Fruit fly (Drosophila melanogaster): ENCODE measurements around the gene CG15019.

Gene CG15019

dm6 chr3L:4397874-4398273 lies 8.0 kb downstream of the CG15019 start:
- TF ChIP-seq CG17801 (GFP tag; optimal IDR thresholded peaks at IDR 0.05; ENCODE audit: partially characterized antibody) = no peak

DNA sequence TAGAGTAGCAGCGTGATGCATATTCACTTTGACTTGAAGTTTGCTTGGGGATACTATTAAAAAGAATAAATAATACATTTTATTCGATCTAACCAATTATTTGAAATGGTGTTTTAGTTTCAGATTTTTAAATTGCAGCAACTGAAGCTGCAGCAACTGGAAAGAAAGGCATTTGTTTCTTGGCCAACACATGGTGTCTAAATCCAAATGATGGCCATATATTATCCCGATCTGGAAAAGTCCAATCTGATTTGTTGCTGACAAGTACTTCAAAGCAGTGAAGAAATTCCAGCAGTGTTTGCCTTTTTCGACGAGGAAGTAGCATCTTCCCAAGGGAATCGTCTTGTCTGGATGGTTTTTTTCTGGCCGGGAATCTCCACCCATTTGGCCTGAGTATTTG lies 8.7 kb downstream of the CG15019 start:
- no peak for TF ChIP-seq CG17801 (GFP tag; optimal IDR thresholded peaks at IDR 0.05; ENCODE audit: partially characterized antibody)

DNA sequence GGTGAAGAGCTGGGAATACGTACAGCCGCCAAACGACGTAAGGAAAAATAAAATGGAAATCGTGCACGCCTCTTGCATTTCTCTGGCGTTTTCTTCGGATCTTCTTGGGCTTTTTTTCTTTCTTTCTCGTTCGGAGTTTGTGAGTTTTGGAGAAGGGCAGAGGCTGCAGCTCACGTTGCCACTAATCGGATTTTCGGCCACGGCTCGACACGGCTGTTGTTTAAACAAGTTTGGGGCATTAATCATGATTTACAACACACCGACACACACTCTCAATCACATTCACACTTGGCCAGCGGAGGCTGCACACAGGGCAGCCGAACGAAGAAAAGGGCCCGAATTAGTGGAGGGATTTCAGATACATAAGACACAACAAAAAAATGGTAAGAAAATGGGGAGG lies 9.5 kb downstream of the CG15019 start:
- TF ChIP-seq CG17801 (GFP tag; optimal IDR thresholded peaks at IDR 0.05; ENCODE audit: partially characterized antibody) = no peak

- TF ChIP-seq CG17801 (GFP tag; optimal IDR thresholded peaks at IDR 0.05; ENCODE audit: partially characterized antibody) = no peak
Measured at dm6 chr3L:4395501-4396073, 10.3 kb downstream of the CG15019 start.

dm6 chr3L:4393642-4394041 lies 12.2 kb downstream of the CG15019 start:
- no peak for TF ChIP-seq CG17801 (GFP tag; optimal IDR thresholded peaks at IDR 0.05; ENCODE audit: partially characterized antibody)

- TF ChIP-seq CG17801 (GFP tag; optimal IDR thresholded peaks at IDR 0.05; ENCODE audit: partially characterized antibody) = no peak
Measured at dm6 chr3L:4392851-4393250, 13.0 kb downstream of the CG15019 start.

DNA sequence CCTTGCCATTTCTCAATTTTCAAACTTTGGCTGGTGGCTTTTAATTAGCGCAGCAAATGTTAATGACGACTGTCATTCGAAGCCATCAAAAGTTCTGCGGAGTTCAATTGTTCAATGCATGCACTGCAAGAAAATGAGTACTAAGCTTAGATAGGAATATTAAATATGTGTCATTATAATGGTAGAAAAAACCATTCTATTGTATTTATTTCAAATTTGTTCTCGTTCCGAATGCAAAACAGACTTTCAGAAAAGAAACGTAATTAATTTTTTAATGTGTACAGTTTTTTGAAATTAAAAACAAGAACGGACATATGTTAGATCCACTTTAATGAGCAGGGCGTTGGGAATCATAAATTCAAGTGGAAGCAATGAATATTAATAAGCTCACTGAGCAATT lies 16.8 kb downstream of the CG15019 start:
- no peak for TF ChIP-seq CG17801 (GFP tag; optimal IDR thresholded peaks at IDR 0.05; ENCODE audit: partially characterized antibody)

- no peak for TF ChIP-seq CG17801 (GFP tag; optimal IDR thresholded peaks at IDR 0.05; ENCODE audit: partially characterized antibody)
Measured at dm6 chr3L:4388215-4388614, 17.6 kb downstream of the CG15019 start.

dm6 chr3L:4384326-4384662 lies 21.6 kb downstream of the CG15019 start, which contains the start of gene slow:
slow (plus strand) TSS chr3L:4384442.
- TF ChIP-seq CG17801 (GFP tag; optimal IDR thresholded peaks at IDR 0.05; ENCODE audit: partially characterized antibody) = peak; percentile 12

- TF ChIP-seq CG17801 (GFP tag; optimal IDR thresholded peaks at IDR 0.05; ENCODE audit: partially characterized antibody) = no peak
Measured at dm6 chr3L:4383543-4384325, 22.1 kb downstream of the CG15019 start.

dm6 chr3L:4383104-4383503 lies 22.8 kb downstream of the CG15019 start:
- no peak for TF ChIP-seq CG17801 (GFP tag; optimal IDR thresholded peaks at IDR 0.05; ENCODE audit: partially characterized antibody)

DNA sequence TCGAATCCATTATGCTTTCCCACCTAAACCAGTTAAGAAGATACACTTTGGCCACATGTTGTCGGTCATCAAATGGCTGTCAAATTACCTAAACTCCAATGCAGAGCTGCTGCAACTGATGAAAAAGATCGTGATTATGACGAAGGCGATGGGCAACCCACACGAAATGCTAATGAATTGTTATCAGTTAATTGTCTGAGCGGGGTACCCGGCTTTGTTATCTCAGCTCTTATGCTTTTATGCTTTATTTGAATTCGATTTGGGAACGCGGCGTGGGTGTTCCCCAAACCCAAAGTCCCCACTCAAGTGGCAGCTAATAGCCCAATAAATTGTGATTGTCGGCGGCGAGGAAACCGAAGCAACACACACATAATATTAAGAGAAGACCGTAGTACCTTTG lies 23.3 kb downstream of the CG15019 start:
- no peak for TF ChIP-seq CG17801 (GFP tag; optimal IDR thresholded peaks at IDR 0.05; ENCODE audit: partially characterized antibody)

DNA sequence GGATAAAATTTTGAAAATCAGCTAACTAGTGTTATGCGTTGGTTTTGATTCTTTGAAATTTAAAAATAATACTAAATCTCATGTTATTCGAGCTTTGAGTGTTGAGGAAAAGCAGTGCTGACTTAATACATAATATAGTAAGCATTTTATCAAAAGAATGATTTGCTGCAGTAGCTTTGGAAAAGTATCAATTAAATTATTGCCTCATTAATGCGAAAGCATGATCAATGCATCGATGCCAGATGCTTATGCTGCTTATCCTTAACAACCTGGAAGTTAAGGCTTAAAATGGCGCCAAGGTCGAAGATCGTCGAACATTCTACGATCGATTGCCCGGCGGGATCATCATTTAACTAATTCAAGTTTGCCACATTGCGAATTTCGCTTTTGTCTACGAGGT lies 24.3 kb downstream of the CG15019 start, which contains the start of gene CG32240:
TSS of gene CG32240 (minus strand) at position 101 of the 400 bp plus-strand sequence.
- no peak for TF ChIP-seq CG17801 (GFP tag; optimal IDR thresholded peaks at IDR 0.05; ENCODE audit: partially characterized antibody)

DNA sequence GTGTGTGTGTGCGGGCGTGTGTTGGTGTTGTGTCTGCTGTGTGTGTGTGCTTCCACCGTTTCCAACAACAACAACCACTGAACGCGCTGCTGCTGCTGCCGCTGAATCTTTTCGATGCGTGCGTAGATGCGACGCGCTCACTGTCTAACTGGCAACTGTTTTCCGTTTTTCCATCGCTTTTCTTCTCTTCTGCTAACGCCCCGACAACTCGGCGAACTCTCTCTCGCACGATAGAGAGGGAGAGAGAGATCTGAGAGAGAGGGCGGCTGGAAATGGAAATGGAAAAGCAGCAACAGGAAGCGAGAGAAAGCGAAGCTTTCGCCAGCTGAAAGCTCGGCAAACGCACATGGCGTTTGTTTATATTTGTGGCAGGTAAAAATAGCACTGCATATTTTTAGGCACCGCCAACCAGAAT lies 25.6 kb downstream of the CG15019 start, which contains the start of gene DopEcR:
TSS of gene DopEcR (minus strand) at position 157 of the 415 bp plus-strand sequence.
- TF ChIP-seq CG17801 (GFP tag; optimal IDR thresholded peaks at IDR 0.05; ENCODE audit: partially characterized antibody) = no peak

DNA sequence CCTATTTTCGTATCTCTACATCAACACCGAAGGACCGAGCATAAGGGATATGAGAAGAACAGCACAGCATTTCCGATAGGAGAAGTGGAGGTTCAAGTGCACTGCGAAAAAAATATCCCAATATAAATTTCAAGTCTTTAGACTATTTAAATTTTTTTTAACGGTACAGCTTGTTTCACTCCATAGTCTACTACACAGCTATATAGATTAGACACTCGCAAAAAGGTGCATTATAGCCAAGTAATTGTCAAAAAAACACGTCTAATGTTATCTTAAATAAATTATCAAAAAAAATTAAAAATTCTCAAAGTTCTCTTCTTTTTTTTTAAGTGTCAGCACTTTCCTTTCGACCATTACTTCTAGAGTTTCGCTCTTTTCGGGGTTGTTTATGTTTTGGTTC lies 27.0 kb downstream of the CG15019 start:
- no peak for TF ChIP-seq CG17801 (GFP tag; optimal IDR thresholded peaks at IDR 0.05; ENCODE audit: partially characterized antibody)

- TF ChIP-seq CG17801 (GFP tag; optimal IDR thresholded peaks at IDR 0.05; ENCODE audit: partially characterized antibody) = no peak
Measured at dm6 chr3L:4377496-4377895, 28.4 kb downstream of the CG15019 start.

Measured in ovary, adult (tissue).